Fruit fly (Drosophila melanogaster): ENCODE measurements around the gene CG33284.

Gene CG33284

DNA sequence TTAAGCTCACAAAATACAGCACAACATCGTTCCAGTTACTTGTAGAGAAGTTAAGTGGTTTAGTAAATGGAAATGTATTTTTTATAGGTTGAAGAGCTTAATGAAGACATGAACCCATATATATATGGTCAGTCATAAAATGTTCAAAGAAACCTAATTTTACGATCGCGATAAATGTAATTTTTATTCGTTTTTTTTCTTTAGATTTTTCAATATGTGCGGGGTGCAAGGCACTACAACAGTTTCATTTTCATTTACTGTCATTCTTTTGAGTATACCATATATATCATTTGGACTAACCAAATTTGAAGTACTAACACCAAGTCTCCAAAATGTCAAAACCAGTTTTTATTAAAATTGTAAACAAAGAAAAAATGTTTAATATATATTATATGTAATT is at the start of gene CG33284:
CG33284 (plus strand) TSS at position 301 of the 400 bp plus-strand sequence.
- no peak for TF ChIP-seq CTCF (optimal IDR thresholded peaks at IDR 0.05)

DNA sequence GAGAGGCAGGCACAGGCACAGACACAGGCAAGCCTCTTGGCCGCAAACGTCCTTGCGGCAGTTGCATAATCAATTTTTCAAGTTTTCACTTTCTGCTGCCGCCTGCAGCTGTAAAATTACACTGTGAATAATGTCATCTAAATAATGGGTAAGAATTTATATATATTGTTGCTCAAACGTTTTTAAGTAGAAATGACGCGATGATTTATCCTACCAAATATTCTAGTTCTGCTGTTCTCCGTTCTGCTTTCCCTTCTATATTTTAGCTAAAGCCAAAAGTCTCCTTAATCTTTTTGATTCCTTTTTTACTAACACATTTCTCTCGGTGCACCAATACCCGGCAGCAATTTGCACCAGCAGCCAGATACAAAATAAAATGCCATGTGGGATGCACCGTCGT is 43.1 kb upstream of the CG33284 start:
- TF ChIP-seq CTCF (optimal IDR thresholded peaks at IDR 0.05) (no peak), CG8478 (optimal IDR thresholded peaks at IDR 0.05) (no peak)

DNA sequence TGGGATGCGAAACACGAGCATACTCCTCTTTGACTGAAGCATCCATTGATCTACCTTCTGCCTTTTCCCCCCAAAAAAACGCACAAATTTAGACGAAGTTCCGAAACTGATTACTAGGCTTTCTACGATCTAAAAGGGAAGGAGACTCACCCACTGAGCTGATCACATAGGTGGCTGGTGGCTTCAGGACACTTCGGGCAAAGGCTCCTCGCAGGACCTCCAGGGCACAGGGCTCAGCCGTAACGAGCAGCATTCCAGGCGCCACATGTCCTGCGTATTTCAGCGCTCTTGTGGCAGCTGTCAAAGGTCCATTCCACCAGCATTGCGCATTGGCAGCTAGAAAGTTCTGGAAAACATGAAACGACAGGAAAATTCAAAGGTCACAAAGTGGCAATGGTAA is 34.7 kb upstream of the CG33284 start, which contains the start of gene CG33285:
CG33285 (minus strand) TSS at position 101 of the 400 bp plus-strand sequence.
- TF ChIP-seq CG8478 (optimal IDR thresholded peaks at IDR 0.05): no peak
- no peak for TF ChIP-seq CTCF (optimal IDR thresholded peaks at IDR 0.05)

DNA sequence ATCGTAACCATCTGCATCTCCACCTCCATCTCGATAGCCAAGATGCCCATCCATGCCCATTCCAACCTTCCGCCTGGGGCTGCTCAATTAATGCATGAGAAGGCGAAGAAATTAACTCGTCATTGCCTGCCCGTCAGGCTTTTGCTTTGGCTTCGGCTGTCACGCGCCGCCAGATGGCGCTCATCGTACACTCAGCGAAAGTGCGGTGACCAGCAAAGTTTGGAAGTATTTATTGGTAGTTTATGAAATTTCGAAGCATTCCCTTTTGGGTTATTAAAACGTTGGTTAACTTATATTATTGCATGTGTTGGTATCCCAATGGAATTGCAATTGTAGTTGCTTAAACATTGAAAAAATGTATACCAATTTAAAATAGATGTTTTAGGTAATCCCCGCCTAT is 33.3 kb upstream of the CG33284 start:
- no peak for TF ChIP-seq CG8478 (optimal IDR thresholded peaks at IDR 0.05)
- TF ChIP-seq CTCF (optimal IDR thresholded peaks at IDR 0.05): peak; percentile 64 to 71

DNA sequence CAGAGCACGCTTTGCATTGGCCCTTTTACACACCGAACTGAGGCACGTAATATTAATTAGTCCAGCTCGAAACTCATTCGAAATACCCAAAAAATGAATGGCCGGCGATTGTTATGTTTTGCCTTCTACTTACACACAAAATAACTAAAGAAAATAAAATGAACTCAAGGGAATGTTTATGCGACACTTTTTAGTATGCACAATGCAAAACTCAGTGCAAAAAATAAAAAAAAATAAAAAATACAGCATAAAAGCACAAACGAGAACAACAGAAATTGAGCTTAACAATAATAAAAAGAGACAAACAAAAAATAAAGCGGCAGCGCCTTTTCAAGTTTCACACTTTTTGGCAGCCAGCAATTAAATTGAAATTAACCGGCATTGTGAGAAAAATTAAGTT is 26.2 kb upstream of the CG33284 start:
- TF ChIP-seq CG8478 (optimal IDR thresholded peaks at IDR 0.05) (no peak), CTCF (optimal IDR thresholded peaks at IDR 0.05) (no peak)

DNA sequence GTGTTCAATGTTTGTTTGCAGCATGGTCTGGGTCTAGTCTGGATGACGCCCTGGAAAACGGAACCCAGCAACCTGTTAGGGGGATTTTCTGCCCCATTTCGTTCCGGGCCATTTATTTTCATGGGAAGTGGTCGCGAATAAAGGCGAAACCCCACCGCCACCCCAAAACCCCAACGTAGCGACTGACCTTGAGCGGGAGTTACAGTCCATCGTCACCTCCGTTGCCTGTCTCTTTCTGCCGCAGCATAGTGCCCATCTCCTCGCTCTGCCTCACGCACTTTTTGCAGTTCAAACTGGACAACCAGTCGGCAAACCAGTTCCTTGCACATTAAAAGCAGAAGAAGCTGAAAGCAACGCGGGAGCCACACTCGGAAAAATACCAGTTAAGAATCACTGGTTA is 25.0 kb upstream of the CG33284 start:
- TF ChIP-seq CG8478 (optimal IDR thresholded peaks at IDR 0.05) (no peak), CTCF (optimal IDR thresholded peaks at IDR 0.05) (no peak)

DNA sequence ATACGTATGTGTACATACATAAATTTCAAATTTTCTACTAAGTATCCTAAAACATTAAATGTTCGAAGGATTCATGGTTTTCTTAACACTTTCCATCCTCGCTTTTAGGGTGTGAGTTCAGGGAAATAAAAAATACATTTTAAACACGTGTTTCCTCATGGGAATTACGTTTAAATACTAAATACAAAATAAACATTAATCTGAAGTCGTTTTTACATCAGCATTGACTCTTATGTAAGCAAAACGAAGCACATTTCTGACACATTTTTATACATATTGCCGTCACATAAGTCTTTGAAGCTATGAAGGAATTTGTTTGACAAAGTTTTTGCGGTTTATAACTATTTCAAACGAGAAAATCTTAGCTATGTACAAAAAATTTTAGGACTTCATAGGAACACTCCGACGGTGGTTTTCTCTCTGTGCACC is 24.5 kb upstream of the CG33284 start:
- TF ChIP-seq CG8478 (optimal IDR thresholded peaks at IDR 0.05) (no peak), CTCF (optimal IDR thresholded peaks at IDR 0.05) (no peak)

DNA sequence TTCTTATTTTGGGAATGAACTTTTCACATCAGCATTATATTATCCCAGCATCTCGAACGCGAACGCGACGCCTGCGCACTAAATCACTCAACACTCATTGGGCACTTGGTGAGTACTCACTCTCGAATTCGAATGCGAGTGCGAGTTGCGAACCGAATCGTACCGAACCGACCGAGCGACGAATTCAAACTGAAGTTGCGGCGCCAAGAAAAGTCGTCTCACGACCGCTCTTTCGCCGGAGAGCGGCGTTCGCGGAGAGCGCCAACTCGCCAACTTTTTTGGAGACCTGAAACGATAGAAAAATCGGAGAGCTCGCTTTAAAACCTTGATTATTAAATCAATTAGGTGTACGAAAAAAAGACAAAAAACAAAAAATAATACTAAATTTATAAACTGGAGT is 23.6 kb upstream of the CG33284 start:
- TF ChIP-seq CG8478 (optimal IDR thresholded peaks at IDR 0.05) (no peak), CTCF (optimal IDR thresholded peaks at IDR 0.05) (no peak)

DNA sequence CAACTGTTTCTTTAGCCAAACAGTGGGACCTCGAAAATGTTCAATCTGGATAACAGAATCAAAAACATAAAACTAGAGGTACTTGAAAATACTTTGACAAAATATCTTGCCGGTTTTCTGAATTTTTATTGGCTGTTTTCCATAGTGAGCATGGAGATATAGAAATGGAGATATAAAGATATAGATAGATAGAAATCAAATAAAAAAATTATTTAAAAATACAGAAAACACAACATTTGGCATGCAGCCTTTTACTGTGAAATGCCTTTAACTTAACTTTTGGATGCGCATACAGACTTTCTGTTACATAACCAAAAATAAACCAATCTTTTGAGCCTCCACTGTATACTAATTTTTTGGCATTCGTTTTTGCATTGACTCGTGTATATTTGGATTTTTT is 23.1 kb upstream of the CG33284 start:
- TF ChIP-seq CTCF (optimal IDR thresholded peaks at IDR 0.05) (no peak), CG8478 (optimal IDR thresholded peaks at IDR 0.05) (no peak)

DNA sequence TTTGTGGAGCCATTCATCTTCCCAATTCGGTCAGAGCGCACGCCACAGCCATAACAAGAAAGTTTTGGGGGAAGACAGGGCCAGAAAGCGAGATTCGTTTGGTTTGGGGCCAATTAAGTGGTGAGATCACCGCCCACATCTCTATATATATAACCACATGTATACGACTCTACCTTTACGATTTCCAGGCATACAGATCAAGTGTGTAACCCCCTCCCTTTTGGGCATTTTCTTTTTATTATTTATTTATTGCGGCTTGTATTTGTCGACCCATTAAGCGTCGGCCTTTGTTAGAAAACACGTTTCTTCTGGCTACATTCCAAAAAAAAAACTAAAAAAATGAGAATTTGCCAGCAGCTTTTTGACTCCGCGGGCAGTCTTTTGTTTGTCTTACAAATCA is 22.2 kb upstream of the CG33284 start:
- TF ChIP-seq CG8478 (optimal IDR thresholded peaks at IDR 0.05): no peak
- TF ChIP-seq CTCF (optimal IDR thresholded peaks at IDR 0.05): no peak

DNA sequence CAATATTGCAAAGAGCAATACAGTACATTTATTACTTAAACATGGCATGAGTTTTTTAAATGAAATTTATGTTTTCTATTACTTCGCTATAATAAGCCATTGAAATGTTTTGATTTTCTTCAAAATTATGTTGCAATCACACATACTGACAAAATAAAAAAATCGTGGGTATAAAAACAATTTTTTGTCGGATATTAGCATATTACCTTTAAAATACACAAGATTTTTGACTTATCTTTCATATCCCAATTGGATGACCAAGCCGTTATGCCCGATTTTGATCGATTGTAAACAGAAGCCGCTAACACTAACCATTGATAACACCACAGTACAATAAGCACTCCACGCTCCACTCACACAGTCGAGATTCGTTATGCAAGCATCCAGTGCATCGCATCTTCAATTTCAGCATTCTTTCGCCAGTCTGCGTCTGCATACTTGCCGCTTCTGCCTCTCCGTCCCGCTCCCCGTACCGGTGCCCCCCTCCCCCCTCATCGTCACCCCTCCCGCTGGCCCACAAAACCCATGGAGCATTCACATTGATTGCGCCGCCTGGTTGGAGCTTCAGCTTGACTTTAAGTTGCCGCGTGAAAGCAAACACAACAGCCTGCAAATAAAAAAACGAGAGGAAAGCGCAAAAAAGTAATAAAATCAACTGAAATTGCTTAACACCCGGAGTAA is 19.1 kb upstream of the CG33284 start:
- TF ChIP-seq CTCF (optimal IDR thresholded peaks at IDR 0.05): no peak
- no peak for TF ChIP-seq CG8478 (optimal IDR thresholded peaks at IDR 0.05)

DNA sequence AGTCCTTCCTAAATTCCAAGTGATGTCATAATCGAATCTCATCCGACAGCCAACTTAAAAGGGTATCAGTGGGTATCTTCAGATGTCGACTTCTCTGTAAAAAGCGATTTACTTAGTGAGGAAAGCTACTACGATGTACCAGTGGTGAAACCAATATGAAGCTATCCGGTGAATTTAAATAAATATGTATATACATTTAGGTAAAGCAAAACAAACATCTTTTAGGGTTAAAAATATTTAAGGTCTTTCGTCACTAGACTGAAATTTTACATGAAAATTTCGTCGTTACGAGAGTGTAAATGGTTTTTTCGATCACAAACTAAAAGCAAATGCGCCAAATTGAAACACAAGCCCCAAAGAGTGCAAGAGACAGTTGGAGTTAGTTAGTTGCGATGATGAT is 16.7 kb upstream of the CG33284 start:
- TF ChIP-seq CTCF (optimal IDR thresholded peaks at IDR 0.05) (no peak), CG8478 (optimal IDR thresholded peaks at IDR 0.05) (no peak)

DNA sequence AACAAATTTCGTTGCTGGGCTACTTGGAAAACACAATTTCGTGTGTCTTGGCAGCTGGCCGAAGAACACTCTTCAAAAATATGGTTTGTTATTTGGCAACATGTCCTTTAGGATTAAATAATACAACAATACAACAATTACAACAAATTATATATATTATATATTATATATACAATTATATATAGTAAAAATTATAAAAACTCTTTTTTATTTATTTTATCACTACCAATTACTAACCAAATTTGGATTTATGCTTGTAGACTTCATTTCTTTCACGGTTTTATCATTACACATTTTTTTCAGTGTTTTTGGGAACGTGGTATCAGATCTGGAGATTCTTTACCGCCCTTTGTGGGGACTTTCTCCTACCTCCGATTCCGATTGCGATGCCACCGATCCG is 15.1 kb upstream of the CG33284 start:
- no peak for TF ChIP-seq CG8478 (optimal IDR thresholded peaks at IDR 0.05)
- no peak for TF ChIP-seq CTCF (optimal IDR thresholded peaks at IDR 0.05)

DNA sequence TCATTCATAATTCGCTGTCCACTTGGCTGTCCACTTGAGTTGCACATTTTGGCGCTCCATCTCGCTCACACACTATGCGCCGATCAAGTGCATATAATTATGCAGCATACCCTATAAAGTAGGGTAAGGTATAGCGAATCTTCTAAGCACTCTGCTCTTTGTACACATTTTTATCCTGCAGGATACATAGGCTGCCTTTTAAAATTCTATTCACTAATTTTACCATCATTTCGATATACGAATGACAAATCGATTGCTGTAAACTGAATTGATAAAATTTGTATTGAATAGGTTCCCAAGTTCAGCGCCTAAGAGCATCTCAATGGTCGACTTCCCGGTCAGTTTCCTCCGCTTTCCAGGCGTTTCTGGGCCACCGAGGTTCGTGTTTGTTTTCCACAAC is 10.5 kb upstream of the CG33284 start:
- TF ChIP-seq CTCF (optimal IDR thresholded peaks at IDR 0.05) (no peak), CG8478 (optimal IDR thresholded peaks at IDR 0.05) (no peak)

DNA sequence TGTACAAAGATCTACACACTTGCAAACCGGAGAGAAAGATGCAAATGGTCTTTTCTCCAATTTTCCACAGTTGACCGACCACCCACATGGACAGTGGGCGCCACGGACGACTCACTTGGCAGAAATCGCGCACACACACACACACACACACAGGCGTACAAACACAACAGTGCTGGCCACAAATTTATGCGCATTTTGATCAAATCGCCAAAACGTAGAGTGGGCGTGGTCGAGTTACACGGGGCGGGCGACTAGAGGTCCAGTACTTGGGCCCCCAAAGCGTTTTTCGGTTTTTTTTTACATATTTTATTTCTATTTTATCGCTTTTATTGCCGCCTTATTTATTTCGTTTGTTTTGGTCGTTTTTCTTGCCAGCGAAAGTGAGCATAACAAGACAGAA is 5.0 kb upstream of the CG33284 start:
- no peak for TF ChIP-seq CG8478 (optimal IDR thresholded peaks at IDR 0.05)

DNA sequence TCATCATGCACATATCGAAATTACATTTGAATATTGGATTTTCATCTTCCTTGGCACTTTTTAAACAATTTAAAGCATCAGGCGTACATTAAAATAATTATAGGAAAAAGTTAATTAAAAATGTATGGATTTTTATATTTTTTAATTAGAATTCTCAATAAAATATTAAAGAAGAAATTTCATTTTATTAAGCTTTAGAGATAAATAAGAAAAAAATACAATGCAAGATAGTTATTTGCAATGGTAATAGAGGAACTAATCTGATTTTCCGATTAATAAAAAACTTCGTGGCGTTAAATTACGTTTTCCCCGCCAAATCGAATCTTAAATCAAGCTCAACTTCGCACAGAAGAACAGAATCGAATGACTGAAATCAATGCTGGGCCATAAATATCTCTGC is 2.2 kb upstream of the CG33284 start, which contains the start of gene CG43938:
CG43938 (plus strand) TSS at position 301 of the 400 bp plus-strand sequence.
- TF ChIP-seq CG8478 (optimal IDR thresholded peaks at IDR 0.05): no peak
- TF ChIP-seq CTCF (optimal IDR thresholded peaks at IDR 0.05): no peak

DNA sequence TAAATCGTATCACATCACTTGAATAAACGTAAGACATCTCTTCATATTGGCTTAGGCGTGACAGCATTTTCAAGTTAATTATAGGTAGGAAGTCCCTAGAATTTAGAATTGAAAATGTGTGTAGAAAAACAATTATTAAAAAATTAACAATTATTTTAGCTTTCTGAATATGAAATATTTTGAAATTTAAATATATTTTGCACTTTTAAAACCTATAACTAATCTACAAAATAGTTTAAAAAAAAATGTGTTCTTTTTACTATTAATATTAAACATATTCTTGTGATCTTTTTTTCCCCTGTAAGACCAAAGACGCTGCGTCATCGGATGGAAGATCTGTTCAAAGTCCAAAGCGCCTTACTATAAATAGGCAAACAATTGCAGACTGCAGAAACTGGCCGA is 1.0 kb upstream of the CG33284 start:
- TF ChIP-seq CG8478 (optimal IDR thresholded peaks at IDR 0.05): no peak
- TF ChIP-seq CTCF (optimal IDR thresholded peaks at IDR 0.05): no peak

All from S2 (cell line).